Worm (Caenorhabditis elegans) whole organism, L4 larva: ENCODE results near the gene R11G1.7.

Experiments
- F49E8.2 ChIP-seq: sonication (generic microtip); optimal IDR thresholded peaks from 2 replicates; lab custom pipeline; 2016; ENCODE audit warnings: missing compliant biosample characterization, mild to moderate bottlenecking, missing genetic modification characterization, borderline replicate concordance
- ama-1 ChIP-seq: fragments of 150-350 bp; optimal IDR thresholded peaks from 2 replicates; lab custom pipeline; 2014; ENCODE audit warnings: inconsistent platforms, mixed read lengths
- lin-15B ChIP-seq: fragments of 150-350 bp; sonication (generic microtip); optimal IDR thresholded peaks from 3 replicates; lab custom pipeline; 2014; ENCODE audit warnings: missing biosample characterization, missing genetic modification characterization
- mep-1 ChIP-seq: fragments of 150-350 bp; sonication (generic microtip); optimal IDR thresholded peaks from 3 replicates; lab custom pipeline; 2014; ENCODE audit warnings: missing biosample characterization, missing genetic modification characterization
- nhr-102 ChIP-seq: sonication (generic microtip); optimal IDR thresholded peaks from 2 replicates; lab custom pipeline; 2016; ENCODE audit warnings: mild to moderate bottlenecking, missing genetic modification characterization, moderate library complexity, missing compliant biosample characterization
- zag-1 ChIP-seq: fragments of 150-350 bp; optimal IDR thresholded peaks from 2 replicates; lab custom pipeline; 2014; ENCODE audit warnings: missing biosample characterization, missing genetic modification characterization

ce11 chrX:3673584-3674108 lies 17.6 kb downstream of the R11G1.7 start, which contains the start of gene ceh-63:
- no peak for TF ChIP-seq ama-1 (lab: Kevin White, UChicago)
- no peak for TF ChIP-seq lin-15B (tag; lab: Kevin White, UChicago)
- TF ChIP-seq mep-1 (tag; lab: Kevin White, UChicago): no peak
- TF ChIP-seq nhr-102 (tag; lab: Kevin White, UChicago): no peak
- no peak for TF ChIP-seq F49E8.2 (tag; lab: Kevin White, UChicago)
- TF ChIP-seq zag-1 (tag; lab: Kevin White, UChicago): no peak
